Worm (Caenorhabditis elegans): ENCODE measurements around the gene mff-1.

ce11 chrX:12943166-12943565 lies 43.9 kb downstream of the mff-1 start, which contains the start of gene gmap-2:
- TF ChIP-seq nfya-1 (tag; optimal IDR thresholded peaks at IDR 0.05; ENCODE audit: insufficient read depth), result no peak
- no peak for TF ChIP-seq ztf-4 (tag; optimal IDR thresholded peaks at IDR 0.05)
- TF ChIP-seq R02D3.7 (tag; optimal IDR thresholded peaks at IDR 0.05), result no peak
- TF ChIP-seq unc-62 (GFP tag; optimal IDR thresholded peaks at IDR 0.05), result no peak
- TF ChIP-seq eor-1 (tag; optimal IDR thresholded peaks at IDR 0.05), result no peak
- no peak for TF ChIP-seq nhr-76 (tag; optimal IDR thresholded peaks at IDR 0.05)
- no peak for TF ChIP-seq unc-39 (tag; optimal IDR thresholded peaks at IDR 0.05)
- TF ChIP-seq jun-1 (tag; optimal IDR thresholded peaks at IDR 0.05), result no peak
- TF ChIP-seq nhr-237 (tag; optimal IDR thresholded peaks at IDR 0.05), result no peak
- TF ChIP-seq sea-2 (GFP tag; optimal IDR thresholded peaks at IDR 0.05), result no peak

Measured in whole organism, L3 larva.